Worm (Caenorhabditis elegans): ENCODE data around the gene vps-26.

Gene vps-26

DNA sequence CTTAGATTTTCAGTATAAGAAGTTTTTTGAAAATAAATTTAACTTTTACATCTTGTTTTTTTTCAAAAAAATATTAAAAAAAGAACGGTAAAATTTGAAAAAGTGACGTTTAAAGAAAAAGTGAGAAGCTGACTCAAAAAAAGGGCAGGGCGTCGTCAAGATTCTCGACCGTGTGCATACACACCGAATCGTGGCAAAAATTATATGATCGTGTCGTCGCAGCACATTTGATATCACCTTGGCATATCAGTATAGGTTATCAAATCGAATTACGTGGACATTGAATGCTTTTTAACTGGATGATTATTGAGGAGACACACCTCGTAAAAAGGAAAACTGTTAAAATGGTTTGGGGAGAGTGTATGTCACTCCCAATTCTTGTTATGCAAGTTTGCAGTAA lies 8.6 kb downstream of the vps-26 start:
- TF ChIP-seq ceh-9 (tag; optimal IDR thresholded peaks at IDR 0.05): no peak
- TF ChIP-seq fkh-10 (GFP tag; optimal IDR thresholded peaks at IDR 0.05): no peak
- no peak for TF ChIP-seq mml-1 (tag; optimal IDR thresholded peaks at IDR 0.05)
- no peak for TF ChIP-seq ceh-28 (tag; optimal IDR thresholded peaks at IDR 0.05)
- no peak for TF ChIP-seq pha-4 (tag; optimal IDR thresholded peaks at IDR 0.05)
- no peak for TF ChIP-seq ztf-4 (tag; optimal IDR thresholded peaks at IDR 0.05)
- no peak for TF ChIP-seq nhr-43 (tag; optimal IDR thresholded peaks at IDR 0.05; ENCODE audit: poor library complexity, severe bottlenecking)
- peak; percentile 93 for TF ChIP-seq elt-2 (tag; optimal IDR thresholded peaks at IDR 0.05)
- TF ChIP-seq pqm-1 (tag; optimal IDR thresholded peaks at IDR 0.05): peak; percentile 57
- no peak for TF ChIP-seq ZK546.5 (tag; optimal IDR thresholded peaks at IDR 0.05)
- TF ChIP-seq elt-3 (tag; optimal IDR thresholded peaks at IDR 0.05): no peak

DNA sequence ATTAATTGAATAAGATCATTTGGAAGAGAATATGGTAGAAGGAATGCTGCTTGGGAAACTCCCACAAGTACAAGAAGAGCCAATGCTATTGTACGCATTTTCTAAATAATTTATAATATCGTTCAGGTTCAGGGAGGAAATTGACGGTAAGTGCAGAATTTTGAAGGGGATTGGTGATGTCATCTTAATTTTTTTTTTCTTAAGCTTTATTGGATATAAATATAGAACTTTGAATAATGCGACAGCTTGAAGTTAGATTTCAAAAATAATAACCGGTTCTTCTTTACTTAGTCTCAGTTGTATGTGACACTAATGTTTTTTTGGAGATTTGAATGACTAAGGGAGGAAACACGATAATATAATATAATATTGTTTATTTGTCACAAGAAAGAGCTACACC lies 10.8 kb downstream of the vps-26 start, which contains the start of gene nspg-7.1:
Gene nspg-7.1 (minus strand): TSS at position 101 of the 400 bp plus-strand sequence.
- TF ChIP-seq ceh-28 (tag; optimal IDR thresholded peaks at IDR 0.05) (no peak), ztf-4 (tag; optimal IDR thresholded peaks at IDR 0.05) (no peak), ceh-82 (tag; optimal IDR thresholded peaks at IDR 0.05) (no peak), R02D3.7 (tag; optimal IDR thresholded peaks at IDR 0.05) (no peak), eor-1 (tag; optimal IDR thresholded peaks at IDR 0.05) (no peak)

DNA sequence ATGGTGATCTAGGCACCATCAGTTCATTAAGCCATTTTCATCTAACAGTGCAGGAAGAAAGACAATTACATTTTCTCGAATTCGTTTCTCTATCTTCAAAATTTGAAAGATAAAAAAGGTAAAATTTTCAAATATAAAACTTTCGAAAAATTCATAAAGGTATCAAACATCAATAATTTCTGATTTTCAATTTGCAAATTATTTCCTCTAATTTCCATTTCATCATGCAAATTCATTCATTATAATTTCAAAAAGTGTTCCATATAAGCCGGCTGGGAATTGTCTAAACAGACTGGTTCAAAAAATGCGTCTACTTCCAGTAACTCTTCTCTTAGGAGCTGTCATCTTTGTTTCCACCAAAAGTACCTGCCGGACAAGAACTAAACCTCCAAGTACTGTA lies 13.9 kb downstream of the vps-26 start, which contains the start of gene clec-183:
Gene clec-183 (plus strand): TSS at position 301 of the 400 bp plus-strand sequence.
- TF ChIP-seq tbx-2 (tag; optimal IDR thresholded peaks at IDR 0.05) (no peak), mdl-1 (tag; optimal IDR thresholded peaks at IDR 0.05) (no peak), ceh-28 (tag; optimal IDR thresholded peaks at IDR 0.05) (no peak), nhr-77 (tag; optimal IDR thresholded peaks at IDR 0.05) (no peak), ama-1 (optimal IDR thresholded peaks at IDR 0.05) (no peak), nhr-237 (tag; optimal IDR thresholded peaks at IDR 0.05) (no peak), fkh-10 (GFP tag; optimal IDR thresholded peaks at IDR 0.05) (no peak), ceh-9 (tag; optimal IDR thresholded peaks at IDR 0.05) (no peak), nhr-67 (tag; optimal IDR thresholded peaks at IDR 0.05) (no peak), elt-2 (tag; optimal IDR thresholded peaks at IDR 0.05) (no peak), ZK546.5 (tag; optimal IDR thresholded peaks at IDR 0.05) (no peak), mml-1 (tag; optimal IDR thresholded peaks at IDR 0.05) (no peak), skn-1 (tag; optimal IDR thresholded peaks at IDR 0.05) (no peak), fos-1 (tag; optimal IDR thresholded peaks at IDR 0.05) (no peak), nhr-12 (tag; optimal IDR thresholded peaks at IDR 0.05) (no peak), pha-4 (tag; optimal IDR thresholded peaks at IDR 0.05) (no peak), elt-1 (tag; optimal IDR thresholded peaks at IDR 0.05) (no peak), unc-62 (GFP tag; optimal IDR thresholded peaks at IDR 0.05) (no peak), hmg-11 (tag; optimal IDR thresholded peaks at IDR 0.05) (no peak), nhr-23 (tag; optimal IDR thresholded peaks at IDR 0.05) (no peak)

DNA sequence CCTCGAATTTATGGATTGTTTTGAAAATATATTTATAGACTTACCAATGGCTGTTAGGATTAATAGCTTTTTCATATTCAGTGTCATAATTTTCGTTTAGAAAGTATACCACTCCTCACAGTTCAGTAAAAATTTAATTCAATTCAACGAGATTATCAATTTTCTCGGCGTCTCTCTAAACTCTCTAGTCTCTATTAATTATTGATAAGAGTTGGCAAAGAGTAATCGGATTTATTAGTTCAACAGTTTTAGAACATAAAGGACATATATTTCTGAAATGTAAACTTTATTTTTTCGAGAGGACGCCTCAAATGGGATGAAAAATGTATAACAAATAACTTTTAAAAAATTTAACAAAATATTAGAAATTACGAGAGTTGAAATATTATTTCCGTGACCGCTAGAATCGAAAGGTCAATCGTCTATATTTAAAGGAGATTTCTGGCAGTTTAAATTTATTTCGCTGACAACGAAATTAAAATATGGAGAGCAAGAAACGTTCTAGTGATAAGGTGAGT lies 17.5 kb downstream of the vps-26 start, which contains the start of the genes nspg-11 and F49C12.15:
Gene nspg-11 (minus strand): TSS at position 101 of the 518 bp plus-strand sequence.
Gene F49C12.15 (plus strand): TSS at position 468 of the 518 bp plus-strand sequence.
- no peak for TF ChIP-seq nhr-11 (tag; optimal IDR thresholded peaks at IDR 0.05)
- peak; percentile 10 for TF ChIP-seq elt-2 (tag; optimal IDR thresholded peaks at IDR 0.05)

DNA sequence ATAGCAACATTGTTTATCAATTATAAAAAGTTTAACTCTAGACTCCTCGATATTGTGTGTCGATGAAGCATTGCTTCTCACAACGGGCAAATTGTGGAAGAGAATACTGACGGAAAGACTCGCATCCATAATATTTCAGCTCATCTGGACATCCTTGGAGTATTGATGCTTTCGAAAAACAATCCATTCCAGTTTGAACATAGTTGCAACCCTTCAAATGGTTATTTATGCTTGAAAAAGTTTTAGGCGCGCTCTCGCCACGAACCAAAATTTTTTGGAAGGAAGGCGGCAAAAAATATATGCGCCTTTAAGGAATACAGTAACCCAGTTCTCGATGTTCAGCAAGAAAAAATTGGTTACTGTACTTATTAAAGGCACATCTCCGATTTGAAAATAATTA lies 19.1 kb downstream of the vps-26 start:
- no peak for TF ChIP-seq ceh-82 (tag; optimal IDR thresholded peaks at IDR 0.05)
- TF ChIP-seq ceh-28 (tag; optimal IDR thresholded peaks at IDR 0.05): no peak
- TF ChIP-seq nhr-43 (tag; optimal IDR thresholded peaks at IDR 0.05; ENCODE audit: poor library complexity, severe bottlenecking): peak; percentile 43
- no peak for TF ChIP-seq unc-62 (GFP tag; optimal IDR thresholded peaks at IDR 0.05)
- TF ChIP-seq tbx-2 (tag; optimal IDR thresholded peaks at IDR 0.05): peak; percentile 2
- peak; percentile 58 for TF ChIP-seq ama-1 (optimal IDR thresholded peaks at IDR 0.05)
- no peak for TF ChIP-seq pqm-1 (tag; optimal IDR thresholded peaks at IDR 0.05)
- TF ChIP-seq elt-2 (tag; optimal IDR thresholded peaks at IDR 0.05): peak; percentile 20

DNA sequence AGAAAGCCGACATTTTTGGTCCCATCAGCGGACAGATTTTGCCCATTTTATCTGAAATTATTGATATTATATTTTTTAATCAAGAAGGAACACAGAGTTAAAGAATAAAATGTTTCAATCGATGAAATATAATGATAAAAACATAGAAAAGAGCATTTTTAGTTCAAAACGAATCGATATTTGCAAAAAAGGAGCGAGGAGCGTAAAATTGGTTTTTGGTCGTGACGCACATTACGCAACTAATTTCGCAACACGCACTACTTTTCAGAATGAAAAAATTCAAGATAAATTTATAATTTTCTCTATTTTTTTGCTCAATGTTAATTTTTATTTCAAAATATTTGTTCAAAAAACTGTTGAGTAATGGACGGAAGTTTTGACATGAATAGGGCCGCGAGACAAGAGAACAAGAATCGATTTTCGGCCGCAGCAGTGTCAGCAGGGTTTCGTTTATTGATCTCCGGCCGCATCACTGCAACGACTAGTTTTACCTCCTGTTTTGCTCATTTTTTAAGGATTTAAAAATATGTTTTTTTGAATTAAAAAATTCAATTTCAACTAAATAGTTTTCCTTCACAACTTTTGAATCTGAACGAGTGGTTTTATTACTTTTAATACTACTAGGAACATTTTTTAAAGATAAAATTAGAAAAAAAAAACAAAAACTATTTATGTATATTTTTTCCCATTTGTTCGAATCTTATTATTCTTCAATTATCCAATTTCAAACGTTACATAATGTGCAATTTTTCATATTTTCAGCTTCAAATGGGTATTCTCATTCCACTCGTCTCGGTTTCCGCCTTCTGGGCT lies 20.3 kb downstream of the vps-26 start, which contains the start of the genes F49C12.12 and vha-17:
Gene F49C12.12 (minus strand): TSS at position 51 of the 813 bp plus-strand sequence.
Gene vha-17 (plus strand): TSS at position 763 of the 813 bp plus-strand sequence.
- TF ChIP-seq ztf-4 (tag; optimal IDR thresholded peaks at IDR 0.05) (no peak), snpc-4 (tag; optimal IDR thresholded peaks at IDR 0.05) (peak; percentile 29), fkh-2 (tag; optimal IDR thresholded peaks at IDR 0.05) (no peak), ceh-28 (tag; optimal IDR thresholded peaks at IDR 0.05) (peak; percentile 38), skn-1 (tag; optimal IDR thresholded peaks at IDR 0.05) (peak; percentile 5), lsy-12 (tag; optimal IDR thresholded peaks at IDR 0.05) (no peak), nhr-77 (tag; optimal IDR thresholded peaks at IDR 0.05) (no peak), jun-1 (tag; optimal IDR thresholded peaks at IDR 0.05) (peak; percentile 1), ceh-82 (tag; optimal IDR thresholded peaks at IDR 0.05) (no peak), nhr-25 (tag; optimal IDR thresholded peaks at IDR 0.05) (no peak), mdl-1 (tag; optimal IDR thresholded peaks at IDR 0.05) (no peak), nfya-1 (tag; optimal IDR thresholded peaks at IDR 0.05; ENCODE audit: insufficient read depth) (peak; percentile 54), nhr-23 (tag; optimal IDR thresholded peaks at IDR 0.05) (peak; percentile 9), fos-1 (tag; optimal IDR thresholded peaks at IDR 0.05) (no peak), nhr-11 (tag; optimal IDR thresholded peaks at IDR 0.05) (no peak), fkh-10 (GFP tag; optimal IDR thresholded peaks at IDR 0.05) (no peak), hmg-11 (tag; optimal IDR thresholded peaks at IDR 0.05) (peak; percentile 0), mml-1 (tag; optimal IDR thresholded peaks at IDR 0.05) (no peak), egl-27 (tag; optimal IDR thresholded peaks at IDR 0.05) (no peak), nhr-43 (tag; optimal IDR thresholded peaks at IDR 0.05; ENCODE audit: poor library complexity, severe bottlenecking) (no peak), lin-15B (tag; optimal IDR thresholded peaks at IDR 0.05) (peak; percentile 9), pha-4 (tag; optimal IDR thresholded peaks at IDR 0.05) (peak; percentile 22), elt-2 (tag; optimal IDR thresholded peaks at IDR 0.05) (peak; percentile 43)
